Fruit fly (Drosophila melanogaster): ENCODE measurements around the gene spri.
A peak's percentile ranks its signal among the peaks of the same experiment; 100 is the strongest.

The spri gene

dm6 chrX:10543303-10543702, 41.9 kb downstream of the spri start (continued):
- TF ChIP-seq Rfx (GFP tag; IDR thresholded peaks at IDR 0.05), result peak; percentile 46; the same call in 1 of the 2 replicates
- no peak for TF ChIP-seq chinmo (GFP tag; IDR thresholded peaks at IDR 0.05; ENCODE audit: partially characterized antibody)
- TF ChIP-seq Awh (GFP tag; IDR thresholded peaks at IDR 0.05), result no peak
- no peak for TF ChIP-seq CG8290 (GFP tag; optimal IDR thresholded peaks at IDR 0.05)
- no peak for TF ChIP-seq CG8290 (tag; optimal IDR thresholded peaks at IDR 0.05)
- TF ChIP-seq H15 (GFP tag; IDR thresholded peaks at IDR 0.05), result peak; percentile 47; the same call in 1 of the 3 replicates
- TF ChIP-seq CG17802 (tag; optimal IDR thresholded peaks at IDR 0.05), result peak; percentile 6
- TF ChIP-seq CG10959 (GFP tag; IDR thresholded peaks at IDR 0.05), result peak; percentile 57; the same call in 1 of the 2 replicates
- TF ChIP-seq fd64A (GFP tag; optimal IDR thresholded peaks at IDR 0.05), result no peak
- TF ChIP-seq Dek (tag; optimal IDR thresholded peaks at IDR 0.05), result no peak
- peak in 1 of 3 experiments; percentile 69 for TF ChIP-seq lola (GFP tag; optimal IDR thresholded peaks at IDR 0.05)
- TF ChIP-seq Scr (GFP tag; IDR thresholded peaks at IDR 0.05; ENCODE audit: partially characterized antibody), result no peak
- no peak for TF ChIP-seq kni (GFP tag; optimal IDR thresholded peaks at IDR 0.05)
- TF ChIP-seq emc (GFP tag; optimal IDR thresholded peaks at IDR 0.05), result no peak
- no peak for TF ChIP-seq Hey (tag; optimal IDR thresholded peaks at IDR 0.05)
- TF ChIP-seq Vsx1 (GFP tag; optimal IDR thresholded peaks at IDR 0.05), result peak; percentile 2
- TF ChIP-seq ase (GFP tag; IDR thresholded peaks at IDR 0.05), result peak; percentile 28; the same call in 1 of the 3 replicates
- peak; percentile 80 for TF ChIP-seq CG11504 (tag; optimal IDR thresholded peaks at IDR 0.05)
- no peak for TF ChIP-seq CG3163 (GFP tag; optimal IDR thresholded peaks at IDR 0.05)
- TF ChIP-seq Eip74EF (GFP tag; optimal IDR thresholded peaks at IDR 0.05), result peak in 1 of 2 experiments; percentile 58
- TF ChIP-seq Bdp1 (GFP tag; optimal IDR thresholded peaks at IDR 0.05), result peak; percentile 14
- peak; percentile 54 for TF ChIP-seq CG4730 (GFP tag; IDR thresholded peaks at IDR 0.05)
- peak; percentile 76 for TF ChIP-seq CG31441 (GFP tag; IDR thresholded peaks at IDR 0.05)
- TF ChIP-seq Stat92E (GFP tag; optimal IDR thresholded peaks at IDR 0.05), result no peak
- no peak for TF ChIP-seq tll (GFP tag; optimal IDR thresholded peaks at IDR 0.05)
- TF ChIP-seq Jarid2 (GFP tag; optimal IDR thresholded peaks at IDR 0.05), result no peak
- no peak for TF ChIP-seq vnd (GFP tag; IDR thresholded peaks at IDR 0.05; ENCODE audit: partially characterized antibody)
- TF ChIP-seq crc (GFP tag; optimal IDR thresholded peaks at IDR 0.05), result peak; percentile 15
- no peak for TF ChIP-seq chm (GFP tag; IDR thresholded peaks at IDR 0.05)
- peak; percentile 16 for TF ChIP-seq CG9437 (GFP tag; optimal IDR thresholded peaks at IDR 0.05)
- TF ChIP-seq CG2120 (GFP tag; optimal IDR thresholded peaks at IDR 0.05), result peak; percentile 55
- no peak for TF ChIP-seq CG42726 (GFP tag; IDR thresholded peaks at IDR 0.05; ENCODE audit: partially characterized antibody)
- no peak for TF ChIP-seq pan (optimal IDR thresholded peaks at IDR 0.05)
- TF ChIP-seq pan (GFP tag; optimal IDR thresholded peaks at IDR 0.05 in 1 of 2, IDR thresholded peaks at IDR 0.05 in 1 of 2), result peak in 1 of 2 experiments; percentile 75
- TF ChIP-seq Deaf1 (tag; optimal IDR thresholded peaks at IDR 0.05), result no peak
- no peak for TF ChIP-seq CG7987 (GFP tag; optimal IDR thresholded peaks at IDR 0.05)
- TF ChIP-seq sisA (GFP tag; IDR thresholded peaks at IDR 0.05), result peak; percentile 59
- TF ChIP-seq hbn (GFP tag; IDR thresholded peaks at IDR 0.05; ENCODE audit: partially characterized antibody), result no peak
- peak; percentile 45 for TF ChIP-seq CG18476 (GFP tag; optimal IDR thresholded peaks at IDR 0.05)
- TF ChIP-seq CG17361 (GFP tag; IDR thresholded peaks at IDR 0.05), result peak; percentile 79
- TF ChIP-seq CG17385 (GFP tag; optimal IDR thresholded peaks at IDR 0.05), result peak; percentile 48
- peak; percentile 70 for TF ChIP-seq CoRest (tag; optimal IDR thresholded peaks at IDR 0.05)
- peak; percentile 54 for TF ChIP-seq zen (tag; optimal IDR thresholded peaks at IDR 0.05)
- TF ChIP-seq Doc2 (GFP tag; IDR thresholded peaks at IDR 0.05), result no peak
- peak; percentile 5 for TF ChIP-seq Nf-YB (GFP tag; optimal IDR thresholded peaks at IDR 0.05)
- TF ChIP-seq fru (optimal IDR thresholded peaks at IDR 0.05), result no peak
- TF ChIP-seq CG6854 (GFP tag; optimal IDR thresholded peaks at IDR 0.05), result no peak
- TF ChIP-seq Mrtf (GFP tag; IDR thresholded peaks at IDR 0.05), result peak; percentile 61; the same call in 2 of the 3 replicates
- peak; percentile 73 for TF ChIP-seq fd96Cb (tag; optimal IDR thresholded peaks at IDR 0.05)
- TF ChIP-seq CG15011 (GFP tag; optimal IDR thresholded peaks at IDR 0.05), result peak; percentile 22

Data from whole organism, embryonic.